Worm (Caenorhabditis elegans): ENCODE measurements around the gene F55H2.7.

- TF ChIP-seq W03F9.2 (tag; optimal IDR thresholded peaks at IDR 0.05) = no peak
- no peak for TF ChIP-seq him-1 (tag; optimal IDR thresholded peaks at IDR 0.05)
Observed at ce11 chrIII:9556300-9556699, 40.3 kb upstream of the F55H2.7 start, which contains the start of gene ZK1098.11.
